Worm (Caenorhabditis elegans) whole organism, L4 larva: ENCODE data around the gene scp-1.

ENCODE experiments used
- D1046.2 ChIP-seq: fragments of 200-800 bp; sonication (Bioruptor generic); IDR thresholded peaks from 2 replicates; pipeline ENCODE4 v1.3.6; 2022; ENCODE audit warnings: missing genetic modification characterization, missing compliant biosample characterization
- F10B5.3 ChIP-seq: sonication (generic microtip); optimal IDR thresholded peaks from 2 replicates; lab custom pipeline; 2016; ENCODE audit warnings: mild to moderate bottlenecking, missing genetic modification characterization, missing compliant biosample characterization
- F37D6.2 ChIP-seq: sonication (generic microtip); optimal IDR thresholded peaks from 2 replicates; lab custom pipeline; 2016; ENCODE audit warnings: mild to moderate bottlenecking, missing genetic modification characterization, missing compliant biosample characterization
- Y105C5A.15 ChIP-seq: fragments of 200-800 bp; sonication (Bioruptor generic); IDR thresholded peaks from 2 replicates; pipeline ENCODE4 v1.3.6; 2022; ENCODE audit warnings: missing genetic modification characterization, missing compliant biosample characterization
- Y75B8A.6 ChIP-seq: fragments of 200-800 bp; sonication (Bioruptor generic); IDR thresholded peaks from 2 replicates; pipeline ENCODE4 v1.3.6; 2022; ENCODE audit warnings: missing genetic modification reagents, missing genetic modification characterization, missing compliant biosample characterization
- ZK546.5 ChIP-seq, 2 experiments: sonication (generic microtip); optimal IDR thresholded peaks; 2 replicates each; lab custom pipeline; 2017; ENCODE audit warnings: missing biosample characterization in 2 of 2, missing genetic modification characterization in 2 of 2
- aha-1 ChIP-seq: fragments of 150-350 bp; peaks from one replicate; lab custom pipeline; 2014; ENCODE audit warnings: missing biosample characterization, missing genetic modification characterization
- aly-2 ChIP-seq: sonication (generic microtip); optimal IDR thresholded peaks from 2 replicates; lab custom pipeline; 2018; ENCODE audit warnings: missing biosample characterization, missing genetic modification characterization
- arid-1 ChIP-seq: fragments of 200-800 bp; sonication (Bioruptor generic); conservative IDR thresholded peaks from 2 replicates; pipeline ENCODE4 v1.3.6; 2022; ENCODE audit warnings: missing genetic modification reagents, missing genetic modification characterization, missing compliant biosample characterization
- ces-1 ChIP-seq: fragments of 150-350 bp; sonication (generic microtip); optimal IDR thresholded peaks from 4 replicates; lab custom pipeline; 2014; ENCODE audit warnings: missing biosample characterization, missing genetic modification reagents, missing genetic modification characterization
- daf-16 ChIP-seq, 3 experiments: sonication (generic microtip); optimal IDR thresholded peaks; 2 replicates each; lab custom pipeline; 2016 to 2017; ENCODE audit warnings: missing genetic modification characterization in 3 of 3, missing genetic modification reagents in 3 of 3, mild to moderate bottlenecking in 2 of 3, missing compliant biosample characterization in 2 of 3, missing biosample characterization in 1 of 3, moderate library complexity in 1 of 3
- daf-19 ChIP-seq: fragments of 200-800 bp; sonication (Bioruptor generic); conservative IDR thresholded peaks from 2 replicates; pipeline ENCODE4 v1.3.6; 2022; ENCODE audit warnings: missing genetic modification characterization, missing compliant biosample characterization
- daf-8 ChIP-seq: fragments of 200-800 bp; sonication (Bioruptor generic); IDR thresholded peaks from 2 replicates; pipeline ENCODE4 v1.3.6; 2022; ENCODE audit warnings: missing genetic modification characterization, missing compliant biosample characterization
- dmd-6 ChIP-seq: fragments of 200-800 bp; sonication (Bioruptor generic); IDR thresholded peaks from 2 replicates; pipeline ENCODE4 v1.3.6; 2022; ENCODE audit warnings: missing genetic modification reagents, missing genetic modification characterization, missing compliant biosample characterization
- dmd-8 ChIP-seq: fragments of 200-800 bp; sonication (Bioruptor generic); IDR thresholded peaks from 2 replicates; pipeline ENCODE4 v1.3.6; 2022; ENCODE audit warnings: missing genetic modification characterization, missing compliant biosample characterization
- fos-1 ChIP-seq: fragments of 150-350 bp; optimal IDR thresholded peaks from 2 replicates; lab custom pipeline; 2014; ENCODE audit warnings: missing biosample characterization, missing genetic modification characterization
- gei-8 ChIP-seq: fragments of 200-800 bp; sonication (Bioruptor generic); optimal IDR thresholded peaks from 2 replicates; lab custom pipeline; 2018; ENCODE audit warnings: mild to moderate bottlenecking, missing genetic modification characterization, missing compliant biosample characterization
- hif-1 ChIP-seq, 2 experiments: sonication (generic microtip); optimal IDR thresholded peaks; 2 replicates each; lab custom pipeline; 2016 to 2017; ENCODE audit warnings: missing compliant biosample characterization in 2 of 2, missing genetic modification characterization in 2 of 2, missing genetic modification reagents in 2 of 2, missing genotype in 2 of 2, mild to moderate bottlenecking in 1 of 2
- hlh-11 ChIP-seq: fragments of 200-800 bp; sonication (Bioruptor generic); optimal IDR thresholded peaks from 2 replicates; lab custom pipeline; 2018; ENCODE audit warnings: mild to moderate bottlenecking, missing genetic modification characterization, missing compliant biosample characterization
- hmg-1.1 ChIP-seq: fragments of 200-800 bp; sonication (Bioruptor generic); IDR thresholded peaks from 2 replicates; pipeline ENCODE4 v1.3.6; 2022; ENCODE audit warnings: missing genetic modification reagents, missing genetic modification characterization, missing compliant biosample characterization
- lim-7 ChIP-seq: fragments of 200-800 bp; sonication (Bioruptor generic); IDR thresholded peaks from 2 replicates; pipeline ENCODE4 v1.3.6; 2022; ENCODE audit warnings: missing genetic modification characterization, missing compliant biosample characterization
- lin-15B ChIP-seq: fragments of 150-350 bp; sonication (generic microtip); optimal IDR thresholded peaks from 3 replicates; lab custom pipeline; 2014; ENCODE audit warnings: missing biosample characterization, missing genetic modification characterization
- lsy-2 ChIP-seq, 2 experiments: fragments of 150-350 bp in 1 of 2; sonication (generic microtip) in 1 of 2; optimal IDR thresholded peaks; 2 replicates each; lab custom pipeline; 2014 to 2017; ENCODE audit warnings: missing biosample characterization in 2 of 2, missing genetic modification characterization in 2 of 2
- madf-9 ChIP-seq: fragments of 200-800 bp; sonication (Bioruptor generic); conservative IDR thresholded peaks from 2 replicates; pipeline ENCODE4 v1.3.6; 2022; ENCODE audit warnings: missing genetic modification reagents, missing genetic modification characterization, missing compliant biosample characterization
- mdl-1 ChIP-seq, 2 experiments: fragments of 150-350 bp in 1 of 2; sonication (generic microtip) in 1 of 2; optimal IDR thresholded peaks; 2 replicates each; lab custom pipeline; 2014 to 2017; ENCODE audit warnings: missing biosample characterization in 2 of 2, missing genetic modification characterization in 2 of 2
- mes-2 ChIP-seq: sonication (generic microtip); optimal IDR thresholded peaks from 2 replicates; lab custom pipeline; 2016; ENCODE audit warnings: missing genotype, mild to moderate bottlenecking, missing genetic modification characterization, missing compliant biosample characterization; ENCODE audit not compliant: poor library complexity, severe bottlenecking
- nhr-10 ChIP-seq: fragments of 150-350 bp; optimal IDR thresholded peaks from 2 replicates; lab custom pipeline; 2014; ENCODE audit warnings: missing biosample characterization, missing genetic modification characterization
- nhr-28 ChIP-seq: fragments of 150-350 bp; optimal IDR thresholded peaks from 2 replicates; lab custom pipeline; 2014; ENCODE audit warnings: missing biosample characterization, missing genetic modification characterization
- nhr-42 ChIP-seq: fragments of 200-800 bp; sonication (Bioruptor generic); IDR thresholded peaks from 2 replicates; pipeline ENCODE4 v1.3.6; 2022; ENCODE audit warnings: missing genetic modification characterization, missing compliant biosample characterization
- nhr-77 ChIP-seq: fragments of 150-350 bp; optimal IDR thresholded peaks from 2 replicates; lab custom pipeline; 2014; ENCODE audit warnings: missing biosample characterization, missing genetic modification characterization
- pha-4 ChIP-seq, 2 experiments: fragments of 150-350 bp in 1 of 2; fragments of 200-800 bp in 1 of 2; sonication (Bioruptor generic) in 1 of 2; IDR thresholded peaks in 1 of 2; optimal IDR thresholded peaks in 1 of 2; 2 replicates each; pipeline versions ENCODE4 v1.3.6 to Lab custom; 2014 to 2022; ENCODE audit warnings: missing genetic modification characterization in 2 of 2, missing genetic modification reagents in 2 of 2, missing biosample characterization in 1 of 2, missing compliant biosample characterization in 1 of 2
- php-3 ChIP-seq: fragments of 200-800 bp; sonication (Bioruptor generic); IDR thresholded peaks from 2 replicates; pipeline ENCODE4 v1.3.6; 2022; ENCODE audit warnings: missing genetic modification reagents, missing genetic modification characterization, missing compliant biosample characterization
- pqm-1 ChIP-seq: sonication (generic microtip); optimal IDR thresholded peaks from 2 replicates; lab custom pipeline; 2017; ENCODE audit warnings: missing biosample characterization, missing genetic modification characterization
- rbr-2 ChIP-seq: sonication (generic microtip); optimal IDR thresholded peaks from 2 replicates; lab custom pipeline; 2016; ENCODE audit warnings: missing genotype, missing genetic modification characterization, missing compliant biosample characterization
- sdz-12 ChIP-seq: fragments of 200-800 bp; sonication (Bioruptor generic); optimal IDR thresholded peaks from 2 replicates; lab custom pipeline; 2018; ENCODE audit warnings: mild to moderate bottlenecking, missing genetic modification characterization, missing compliant biosample characterization
- spr-1 ChIP-seq: sonication (generic microtip); optimal IDR thresholded peaks from 2 replicates; lab custom pipeline; 2016; ENCODE audit warnings: mild to moderate bottlenecking, missing genetic modification characterization, missing compliant biosample characterization
- tra-1 ChIP-seq: fragments of 200-800 bp; sonication (Bioruptor generic); IDR thresholded peaks from 2 replicates; pipeline ENCODE4 v1.3.6; 2022; ENCODE audit warnings: missing genetic modification reagents, missing genetic modification characterization, missing compliant biosample characterization
- unc-130 ChIP-seq: sonication (generic microtip); optimal IDR thresholded peaks from 2 replicates; lab custom pipeline; 2016; ENCODE audit warnings: missing genetic modification reagents, missing genetic modification characterization, missing compliant biosample characterization
- unc-62 ChIP-seq, 3 experiments: fragments of 150-350 bp in 1 of 3; sonication (generic microtip); optimal IDR thresholded peaks in 2 of 3; peaks in 1 of 3; 1 replicate in 1 of 3; 2 replicates in 2 of 3; lab custom pipeline; 2014 to 2017; ENCODE audit warnings: missing biosample characterization in 3 of 3, missing genetic modification characterization in 3 of 3, missing genetic modification reagents in 3 of 3, missing genotype in 1 of 3
- zfp-2 ChIP-seq: sonication (generic microtip); optimal IDR thresholded peaks from 2 replicates; lab custom pipeline; 2016; ENCODE audit warnings: mild to moderate bottlenecking, missing genetic modification characterization, missing compliant biosample characterization
- zip-11 ChIP-seq: fragments of 200-800 bp; sonication (Bioruptor generic); IDR thresholded peaks from 2 replicates; pipeline ENCODE4 v1.3.6; 2022; ENCODE audit warnings: missing genetic modification characterization, missing compliant biosample characterization
- ztf-7 ChIP-seq: fragments of 150-350 bp; optimal IDR thresholded peaks from 2 replicates; lab custom pipeline; 2014; ENCODE audit warnings: missing biosample characterization, missing genetic modification characterization

Gene scp-1

ce11 chrII:9325555-9325954 lies 8.3 kb upstream of the scp-1 start:
- no peak for TF ChIP-seq aha-1 (tag; lab: Kevin White, UChicago)
- TF ChIP-seq lsy-2 (tag; optimal IDR thresholded peaks at IDR 0.05; lab: Kevin White, UChicago) = no peak
- no peak for TF ChIP-seq pha-4 (GFP tag; IDR thresholded peaks at IDR 0.05; lab: Robert Waterston, UW)
- no peak for TF ChIP-seq pha-4 (tag; optimal IDR thresholded peaks at IDR 0.05; lab: Kevin White, UChicago)
- TF ChIP-seq dmd-8 (GFP tag; lab: Robert Waterston, UW) = no peak
- TF ChIP-seq hmg-1.1 (GFP tag; lab: Robert Waterston, UW) = no peak
- no peak for TF ChIP-seq spr-1
- TF ChIP-seq F10B5.3 (tag; lab: Kevin White, UChicago) = no peak
- no peak for TF ChIP-seq gei-8
- TF ChIP-seq nhr-28 = peak; percentile 59
- no peak for TF ChIP-seq daf-16 (GFP tag; optimal IDR thresholded peaks at IDR 0.05; lab: Kevin White, UChicago)
- TF ChIP-seq daf-16 (tag; optimal IDR thresholded peaks at IDR 0.05; lab: Kevin White, UChicago) = peak; percentile 57
- TF ChIP-seq daf-8 (GFP tag; lab: Robert Waterston, UW) = no peak
- no peak for TF ChIP-seq tra-1 (GFP tag; lab: Robert Waterston, UW)
- peak; percentile 81 for TF ChIP-seq hlh-11
- 0 out of 2 replicates have a peak, but pooled peaks have one; percentile 16 for TF ChIP-seq php-3 (GFP tag; lab: Robert Waterston, UW)
- TF ChIP-seq dmd-6 (GFP tag; lab: Robert Waterston, UW) = peak; percentile 77
- TF ChIP-seq Y75B8A.6 (GFP tag; lab: Robert Waterston, UW) = no peak
- peak; percentile 78 for TF ChIP-seq pqm-1
- TF ChIP-seq ztf-7 (tag; lab: Kevin White, UChicago) = no peak
- no peak for TF ChIP-seq unc-62 (GFP tag; optimal IDR thresholded peaks at IDR 0.05 in 1 of 2; lab: Kevin White, UChicago)
- TF ChIP-seq unc-62 (tag; optimal IDR thresholded peaks at IDR 0.05; lab: Kevin White, UChicago) = no peak
- no peak for TF ChIP-seq unc-130 (GFP tag; lab: Kevin White, UChicago)
- no peak for TF ChIP-seq arid-1 (GFP tag; lab: Robert Waterston, UW)

- TF ChIP-seq aly-2 (tag; lab: Kevin White, UChicago) (no peak), ces-1 (GFP tag; lab: Kevin White, UChicago) (no peak), zip-11 (GFP tag; lab: Robert Waterston, UW) (no peak), zfp-2 (tag; lab: Kevin White, UChicago) (no peak), F37D6.2 (no peak), sdz-12 (no peak), fos-1 (tag; lab: Kevin White, UChicago) (no peak), mdl-1 (tag; optimal IDR thresholded peaks at IDR 0.05; lab: Kevin White, UChicago) (no peak), madf-9 (no peak)
- TF ChIP-seq, all 104 proteins: peak for 0
Observed at ce11 chrII:9329474-9329873, 4.3 kb upstream of the scp-1 start, which contains the start of gene wbp-2. Gene wbp-2 (plus strand): TSS chrII:9329774.

ce11 chrII:9331343-9331742 lies 2.5 kb upstream of the scp-1 start, which contains the start of gene eif-3.F:
Gene eif-3.F (plus strand): TSS chrII:9331643.
- no peak for TF ChIP-seq nhr-77 (tag; lab: Kevin White, UChicago)
- no peak for TF ChIP-seq ZK546.5 (tag; optimal IDR thresholded peaks at IDR 0.05; lab: Kevin White, UChicago)
- no peak for TF ChIP-seq Y105C5A.15 (GFP tag; lab: Robert Waterston, UW)
- TF ChIP-seq lim-7 = no peak
- no peak for TF ChIP-seq mes-2 (tag; lab: Kevin White, UChicago)
- no peak for TF ChIP-seq hif-1 (tag; optimal IDR thresholded peaks at IDR 0.05; lab: Kevin White, UChicago)
- TF ChIP-seq nhr-42 (GFP tag; lab: Robert Waterston, UW) = no peak
- no peak for TF ChIP-seq D1046.2 (GFP tag; lab: Robert Waterston, UW)
- TF ChIP-seq lin-15B (tag; lab: Kevin White, UChicago) = no peak
- no peak for TF ChIP-seq daf-19 (GFP tag; lab: Robert Waterston, UW)
- TF ChIP-seq nhr-10 (tag; lab: Kevin White, UChicago) = no peak
- TF ChIP-seq rbr-2 = no peak
- TF ChIP-seq pqm-1 = no peak
- TF ChIP-seq, all 104 proteins: peak for 0
